Worm (Caenorhabditis elegans) whole organism, L3 larva: ENCODE measurements around the gene H34I24.2.

Experiments used
- aly-2 ChIP-seq: fragments of 150-350 bp; optimal IDR thresholded peaks from 2 replicates; lab custom pipeline; 2014; ENCODE audit warnings: missing biosample characterization, missing genetic modification characterization
- snpc-4 ChIP-seq: fragments of 150-350 bp; optimal IDR thresholded peaks from 2 replicates; lab custom pipeline; 2014; ENCODE audit warnings: missing biosample characterization, missing genetic modification characterization

DNA sequence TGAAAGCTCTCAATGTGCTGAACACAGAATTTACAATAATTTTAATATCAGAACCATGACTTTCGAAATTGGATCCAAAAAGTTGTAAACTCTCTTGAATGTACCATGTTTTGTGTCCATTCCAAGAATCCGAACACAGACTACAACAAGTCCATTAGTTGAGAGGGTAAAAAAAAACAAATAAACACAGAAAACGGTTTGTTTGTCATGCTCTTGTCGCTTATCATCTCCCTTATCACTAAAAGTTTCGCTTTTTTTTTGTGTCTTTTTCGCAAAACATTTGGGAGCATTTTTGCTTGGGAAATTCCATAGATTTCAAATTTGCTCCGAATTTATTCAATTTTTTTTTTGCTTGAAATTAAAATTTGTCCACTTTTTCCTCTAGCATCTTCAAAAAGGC lies 27.7 kb downstream of the H34I24.2 start:
- TF ChIP-seq snpc-4 (tag; lab: Kevin White, UChicago) (no peak), aly-2 (no peak)
